Worm (Caenorhabditis elegans) whole organism, L4 larva: ENCODE results near the gene ZK112.4.

Experiments
- D1046.2 ChIP-seq: fragments of 200-800 bp; sonication (Bioruptor generic); IDR thresholded peaks from 2 replicates; pipeline ENCODE4 v1.3.6; 2022; ENCODE audit warnings: missing genetic modification characterization, missing compliant biosample characterization
- F10B5.3 ChIP-seq: sonication (generic microtip); optimal IDR thresholded peaks from 2 replicates; lab custom pipeline; 2016; ENCODE audit warnings: mild to moderate bottlenecking, missing genetic modification characterization, missing compliant biosample characterization
- F26F4.8 ChIP-seq: fragments of 200-800 bp; sonication (Bioruptor generic); conservative IDR thresholded peaks from 2 replicates; pipeline ENCODE4 v1.3.6; 2022; ENCODE audit warnings: missing genetic modification characterization, missing compliant biosample characterization
- F37D6.2 ChIP-seq: sonication (generic microtip); optimal IDR thresholded peaks from 2 replicates; lab custom pipeline; 2016; ENCODE audit warnings: mild to moderate bottlenecking, missing genetic modification characterization, missing compliant biosample characterization
- R02D3.7 ChIP-seq: fragments of 150-350 bp; sonication (generic microtip); optimal IDR thresholded peaks from 3 replicates; lab custom pipeline; 2014; ENCODE audit warnings: missing biosample characterization, missing genetic modification characterization
- T20F7.1 ChIP-seq: fragments of 200-800 bp; sonication (Bioruptor generic); optimal IDR thresholded peaks from 2 replicates; lab custom pipeline; 2018; ENCODE audit warnings: mild to moderate bottlenecking, missing genetic modification characterization, missing compliant biosample characterization
- Y105C5A.15 ChIP-seq: fragments of 200-800 bp; sonication (Bioruptor generic); IDR thresholded peaks from 2 replicates; pipeline ENCODE4 v1.3.6; 2022; ENCODE audit warnings: missing genetic modification characterization, missing compliant biosample characterization
- Y48G9A.11 ChIP-seq: fragments of 200-800 bp; sonication (Bioruptor generic); IDR thresholded peaks from 2 replicates; pipeline ENCODE4 v1.3.6; 2022; ENCODE audit warnings: missing genetic modification reagents, missing genetic modification characterization, missing compliant biosample characterization
- Y5F2A.4 ChIP-seq: fragments of 200-800 bp; sonication (Bioruptor generic); optimal IDR thresholded peaks from 2 replicates; lab custom pipeline; 2018; ENCODE audit warnings: mild to moderate bottlenecking, missing genetic modification characterization, missing compliant biosample characterization
- ama-1 ChIP-seq: fragments of 150-350 bp; optimal IDR thresholded peaks from 2 replicates; lab custom pipeline; 2014; ENCODE audit warnings: inconsistent platforms, mixed read lengths
- attf-4 ChIP-seq: sonication (generic microtip); optimal IDR thresholded peaks from 3 replicates; lab custom pipeline; 2017; ENCODE audit warnings: missing biosample characterization, missing genetic modification characterization
- ceh-20 ChIP-seq: fragments of 200-800 bp; sonication (Bioruptor generic); IDR thresholded peaks from 2 replicates; pipeline ENCODE4 v1.3.6; 2022; ENCODE audit warnings: missing genetic modification reagents, missing genetic modification characterization, missing compliant biosample characterization
- ceh-32 ChIP-seq: sonication (generic microtip); optimal IDR thresholded peaks from 2 replicates; lab custom pipeline; 2016; ENCODE audit warnings: mild to moderate bottlenecking, missing genetic modification characterization, missing compliant biosample characterization; ENCODE audit not compliant: poor library complexity
- ceh-44 ChIP-seq: fragments of 200-800 bp; sonication (Bioruptor generic); IDR thresholded peaks from 2 replicates; pipeline ENCODE4 v1.3.6; 2022; ENCODE audit warnings: missing genetic modification reagents, missing genetic modification characterization, missing compliant biosample characterization
- ces-1 ChIP-seq: fragments of 150-350 bp; sonication (generic microtip); optimal IDR thresholded peaks from 4 replicates; lab custom pipeline; 2014; ENCODE audit warnings: missing biosample characterization, missing genetic modification reagents, missing genetic modification characterization
- ctbp-1 ChIP-seq: fragments of 200-800 bp; sonication (Bioruptor generic); IDR thresholded peaks from 2 replicates; pipeline ENCODE4 v1.3.6; 2022; ENCODE audit warnings: missing genetic modification reagents, missing genetic modification characterization, missing compliant biosample characterization
- daf-16 ChIP-seq, 3 experiments: sonication (generic microtip); optimal IDR thresholded peaks; 2 replicates each; lab custom pipeline; 2016 to 2017; ENCODE audit warnings: missing genetic modification characterization in 3 of 3, missing genetic modification reagents in 3 of 3, mild to moderate bottlenecking in 2 of 3, missing compliant biosample characterization in 2 of 3, missing biosample characterization in 1 of 3, moderate library complexity in 1 of 3
- dpl-1 ChIP-seq: fragments of 150-350 bp; optimal IDR thresholded peaks from 2 replicates; lab custom pipeline; 2014; ENCODE audit warnings: missing biosample characterization, missing genetic modification reagents, missing genetic modification characterization
- fos-1 ChIP-seq: fragments of 150-350 bp; optimal IDR thresholded peaks from 2 replicates; lab custom pipeline; 2014; ENCODE audit warnings: missing biosample characterization, missing genetic modification characterization
- hlh-11 ChIP-seq: fragments of 200-800 bp; sonication (Bioruptor generic); optimal IDR thresholded peaks from 2 replicates; lab custom pipeline; 2018; ENCODE audit warnings: mild to moderate bottlenecking, missing genetic modification characterization, missing compliant biosample characterization
- hlh-30 ChIP-seq: sonication (generic microtip); optimal IDR thresholded peaks from 2 replicates; lab custom pipeline; 2017; ENCODE audit warnings: antibody characterized with exemption, mild to moderate bottlenecking, missing genetic modification characterization, missing compliant biosample characterization; ENCODE audit not compliant: insufficient read depth
- hmg-1.1 ChIP-seq: fragments of 200-800 bp; sonication (Bioruptor generic); IDR thresholded peaks from 2 replicates; pipeline ENCODE4 v1.3.6; 2022; ENCODE audit warnings: missing genetic modification reagents, missing genetic modification characterization, missing compliant biosample characterization
- jun-1 ChIP-seq: fragments of 150-350 bp; optimal IDR thresholded peaks from 2 replicates; lab custom pipeline; 2014; ENCODE audit warnings: missing biosample characterization, missing genetic modification reagents, missing genetic modification characterization
- lim-7 ChIP-seq: fragments of 200-800 bp; sonication (Bioruptor generic); IDR thresholded peaks from 2 replicates; pipeline ENCODE4 v1.3.6; 2022; ENCODE audit warnings: missing genetic modification characterization, missing compliant biosample characterization
- lin-1 ChIP-seq: fragments of 200-800 bp; sonication (Bioruptor generic); IDR thresholded peaks from 2 replicates; pipeline ENCODE4 v1.3.6; 2022; ENCODE audit warnings: missing genetic modification reagents, missing genetic modification characterization, missing compliant biosample characterization
- lin-13 ChIP-seq: fragments of 150-350 bp; optimal IDR thresholded peaks from 2 replicates; lab custom pipeline; 2014; ENCODE audit warnings: missing biosample characterization, missing genetic modification reagents, missing genetic modification characterization
- lin-29 ChIP-seq: fragments of 200-800 bp; sonication (Bioruptor generic); IDR thresholded peaks from 2 replicates; pipeline ENCODE4 v1.3.6; 2022; ENCODE audit warnings: missing genetic modification reagents, missing genetic modification characterization, missing compliant biosample characterization
- lin-39 ChIP-seq: fragments of 150-350 bp; optimal IDR thresholded peaks from 2 replicates; lab custom pipeline; 2014; ENCODE audit warnings: missing biosample characterization, missing genetic modification reagents, missing genetic modification characterization
- lir-3 ChIP-seq: sonication (generic microtip); optimal IDR thresholded peaks from 2 replicates; lab custom pipeline; 2016; ENCODE audit warnings: mild to moderate bottlenecking, missing genetic modification characterization, missing compliant biosample characterization
- mdl-1 ChIP-seq, 2 experiments: fragments of 150-350 bp in 1 of 2; sonication (generic microtip) in 1 of 2; optimal IDR thresholded peaks; 2 replicates each; lab custom pipeline; 2014 to 2017; ENCODE audit warnings: missing biosample characterization in 2 of 2, missing genetic modification characterization in 2 of 2
- mep-1 ChIP-seq: fragments of 150-350 bp; sonication (generic microtip); optimal IDR thresholded peaks from 3 replicates; lab custom pipeline; 2014; ENCODE audit warnings: missing biosample characterization, missing genetic modification characterization
- mes-2 ChIP-seq: sonication (generic microtip); optimal IDR thresholded peaks from 2 replicates; lab custom pipeline; 2016; ENCODE audit warnings: missing genotype, mild to moderate bottlenecking, missing genetic modification characterization, missing compliant biosample characterization; ENCODE audit not compliant: poor library complexity, severe bottlenecking
- nhr-10 ChIP-seq: fragments of 150-350 bp; optimal IDR thresholded peaks from 2 replicates; lab custom pipeline; 2014; ENCODE audit warnings: missing biosample characterization, missing genetic modification characterization
- nhr-28 ChIP-seq: fragments of 150-350 bp; optimal IDR thresholded peaks from 2 replicates; lab custom pipeline; 2014; ENCODE audit warnings: missing biosample characterization, missing genetic modification characterization
- nhr-41 ChIP-seq: fragments of 200-800 bp; sonication (Bioruptor generic); IDR thresholded peaks from 2 replicates; pipeline ENCODE4 v1.3.6; 2022; ENCODE audit warnings: missing genetic modification reagents, missing genetic modification characterization, missing compliant biosample characterization
- nhr-48 ChIP-seq: sonication (generic microtip); optimal IDR thresholded peaks from 2 replicates; lab custom pipeline; 2016; ENCODE audit warnings: mild to moderate bottlenecking, missing genetic modification characterization, missing compliant biosample characterization
- nhr-6 ChIP-seq: fragments of 150-350 bp; optimal IDR thresholded peaks from 2 replicates; lab custom pipeline; 2014; ENCODE audit warnings: missing biosample characterization, missing genetic modification characterization
- pha-4 ChIP-seq, 2 experiments: fragments of 150-350 bp in 1 of 2; fragments of 200-800 bp in 1 of 2; sonication (Bioruptor generic) in 1 of 2; IDR thresholded peaks in 1 of 2; optimal IDR thresholded peaks in 1 of 2; 2 replicates each; pipeline versions ENCODE4 v1.3.6 to Lab custom; 2014 to 2022; ENCODE audit warnings: missing genetic modification characterization in 2 of 2, missing genetic modification reagents in 2 of 2, missing biosample characterization in 1 of 2, missing compliant biosample characterization in 1 of 2
- php-3 ChIP-seq: fragments of 200-800 bp; sonication (Bioruptor generic); IDR thresholded peaks from 2 replicates; pipeline ENCODE4 v1.3.6; 2022; ENCODE audit warnings: missing genetic modification reagents, missing genetic modification characterization, missing compliant biosample characterization
- pqm-1 ChIP-seq: sonication (generic microtip); optimal IDR thresholded peaks from 2 replicates; lab custom pipeline; 2017; ENCODE audit warnings: missing biosample characterization, missing genetic modification characterization
- rbr-2 ChIP-seq: sonication (generic microtip); optimal IDR thresholded peaks from 2 replicates; lab custom pipeline; 2016; ENCODE audit warnings: missing genotype, missing genetic modification characterization, missing compliant biosample characterization
- skn-1 ChIP-seq: fragments of 150-350 bp; optimal IDR thresholded peaks from 2 replicates; lab custom pipeline; 2014; ENCODE audit warnings: missing biosample characterization, missing genetic modification characterization
- spr-1 ChIP-seq: sonication (generic microtip); optimal IDR thresholded peaks from 2 replicates; lab custom pipeline; 2016; ENCODE audit warnings: mild to moderate bottlenecking, missing genetic modification characterization, missing compliant biosample characterization
- tag-97 ChIP-seq: fragments of 200-800 bp; sonication (Bioruptor generic); IDR thresholded peaks from 2 replicates; pipeline ENCODE4 v1.3.6; 2022; ENCODE audit warnings: missing genetic modification characterization, missing compliant biosample characterization
- tra-1 ChIP-seq: fragments of 200-800 bp; sonication (Bioruptor generic); IDR thresholded peaks from 2 replicates; pipeline ENCODE4 v1.3.6; 2022; ENCODE audit warnings: missing genetic modification reagents, missing genetic modification characterization, missing compliant biosample characterization
- unc-62 ChIP-seq, 3 experiments: fragments of 150-350 bp in 1 of 3; sonication (generic microtip); optimal IDR thresholded peaks in 2 of 3; peaks in 1 of 3; 1 replicate in 1 of 3; 2 replicates in 2 of 3; lab custom pipeline; 2014 to 2017; ENCODE audit warnings: missing biosample characterization in 3 of 3, missing genetic modification characterization in 3 of 3, missing genetic modification reagents in 3 of 3, missing genotype in 1 of 3
- vab-7 ChIP-seq: fragments of 200-800 bp; sonication (Bioruptor generic); IDR thresholded peaks from 2 replicates; pipeline ENCODE4 v1.3.6; 2022; ENCODE audit warnings: missing genetic modification reagents, missing genetic modification characterization, missing compliant biosample characterization
- zag-1 ChIP-seq: fragments of 150-350 bp; optimal IDR thresholded peaks from 2 replicates; lab custom pipeline; 2014; ENCODE audit warnings: missing biosample characterization, missing genetic modification characterization
- zfp-3 ChIP-seq: fragments of 200-800 bp; sonication (Bioruptor generic); conservative IDR thresholded peaks from 2 replicates; pipeline ENCODE4 v1.3.6; 2022; ENCODE audit warnings: missing genetic modification reagents, missing genetic modification characterization, missing compliant biosample characterization
- zip-11 ChIP-seq: fragments of 200-800 bp; sonication (Bioruptor generic); IDR thresholded peaks from 2 replicates; pipeline ENCODE4 v1.3.6; 2022; ENCODE audit warnings: missing genetic modification characterization, missing compliant biosample characterization
- ztf-7 ChIP-seq: fragments of 150-350 bp; optimal IDR thresholded peaks from 2 replicates; lab custom pipeline; 2014; ENCODE audit warnings: missing biosample characterization, missing genetic modification characterization

The ZK112.4 gene

ce11 chrIII:7765974-7766373 lies 36.2 kb upstream of the ZK112.4 start, which contains the start of gene ZK686.2 (continued):
- TF ChIP-seq nhr-28 (tag; lab: Kevin White, UChicago): no peak
- TF ChIP-seq zip-11: no peak
- TF ChIP-seq Y48G9A.11 (GFP tag; lab: Robert Waterston, UW): peak; percentile 93
- no peak for TF ChIP-seq D1046.2
- peak; percentile 67 for TF ChIP-seq mes-2 (tag; lab: Kevin White, UChicago)
- peak; percentile 60 for TF ChIP-seq R02D3.7 (tag; lab: Kevin White, UChicago)
- no peak for TF ChIP-seq Y5F2A.4 (GFP tag; lab: Kevin White, UChicago)
- no peak for TF ChIP-seq lir-3 (tag; lab: Kevin White, UChicago)
- no peak for TF ChIP-seq hmg-1.1
- no peak for TF ChIP-seq ztf-7 (tag; lab: Kevin White, UChicago)
- TF ChIP-seq ces-1 (GFP tag; lab: Kevin White, UChicago): no peak
- no peak for TF ChIP-seq nhr-48 (tag; lab: Kevin White, UChicago)
- TF ChIP-seq zfp-3 (GFP tag; lab: Robert Waterston, UW): no peak
- TF ChIP-seq F26F4.8 (GFP tag; lab: Robert Waterston, UW): no peak
- TF ChIP-seq hlh-30: peak; percentile 1
- TF ChIP-seq hlh-11 (tag; lab: Kevin White, UChicago): no peak
- no peak for TF ChIP-seq vab-7 (GFP tag; lab: Robert Waterston, UW)
- TF ChIP-seq spr-1 (tag; lab: Kevin White, UChicago): no peak
- TF ChIP-seq tag-97 (GFP tag; lab: Robert Waterston, UW): no peak
- no peak for TF ChIP-seq tra-1
- TF ChIP-seq mep-1 (tag; lab: Kevin White, UChicago): no peak
- no peak for TF ChIP-seq jun-1 (tag; lab: Kevin White, UChicago)
- no peak for TF ChIP-seq nhr-10
- no peak for TF ChIP-seq ceh-32 (tag; lab: Kevin White, UChicago)
- no peak for TF ChIP-seq mdl-1 (tag; optimal IDR thresholded peaks at IDR 0.05; lab: Kevin White, UChicago)
- TF ChIP-seq pqm-1: no peak
- TF ChIP-seq F37D6.2 (tag; lab: Kevin White, UChicago): no peak
- TF ChIP-seq php-3 (GFP tag; lab: Robert Waterston, UW): no peak
- TF ChIP-seq ama-1: no peak
- no peak for TF ChIP-seq lin-29
- no peak for TF ChIP-seq skn-1 (tag; lab: Kevin White, UChicago)
- TF ChIP-seq pha-4 (GFP tag; IDR thresholded peaks at IDR 0.05; lab: Robert Waterston, UW): no peak
- TF ChIP-seq pha-4 (tag; optimal IDR thresholded peaks at IDR 0.05; lab: Kevin White, UChicago): no peak
- no peak for TF ChIP-seq ceh-20 (GFP tag; lab: Robert Waterston, UW)
- peak; percentile 93 for TF ChIP-seq T20F7.1 (GFP tag; lab: Kevin White, UChicago)
- no peak for TF ChIP-seq unc-62 (GFP tag; optimal IDR thresholded peaks at IDR 0.05 in 1 of 2; lab: Kevin White, UChicago)
- TF ChIP-seq unc-62 (tag; optimal IDR thresholded peaks at IDR 0.05; lab: Kevin White, UChicago): no peak
- TF ChIP-seq rbr-2 (tag; lab: Kevin White, UChicago): peak; percentile 2
- no peak for TF ChIP-seq nhr-41 (GFP tag; lab: Robert Waterston, UW)
- TF ChIP-seq lin-13: no peak
- no peak for TF ChIP-seq nhr-6
- no peak for TF ChIP-seq zag-1 (tag; lab: Kevin White, UChicago)
- TF ChIP-seq dpl-1 (GFP tag; lab: Kevin White, UChicago): peak; percentile 19
- no peak for TF ChIP-seq ceh-44
- TF ChIP-seq fos-1: no peak
- no peak for TF ChIP-seq F10B5.3 (tag; lab: Kevin White, UChicago)
- TF ChIP-seq Y105C5A.15 (GFP tag; lab: Robert Waterston, UW): no peak
- no peak for TF ChIP-seq lim-7 (GFP tag; lab: Robert Waterston, UW)
- no peak for TF ChIP-seq daf-16 (GFP tag; optimal IDR thresholded peaks at IDR 0.05; lab: Kevin White, UChicago)
- TF ChIP-seq daf-16 (tag; optimal IDR thresholded peaks at IDR 0.05; lab: Kevin White, UChicago): peak; percentile 13
- TF ChIP-seq lin-1 (GFP tag; lab: Robert Waterston, UW): no peak
- TF ChIP-seq lin-39 (tag; lab: Kevin White, UChicago): no peak
- no peak for TF ChIP-seq attf-4 (tag; lab: Kevin White, UChicago)
- no peak for TF ChIP-seq ctbp-1
